Worm (Caenorhabditis elegans) whole organism, early embryonic: ENCODE data around the gene clec-31.

Experiments used
- B0310.2 ChIP-seq: sonication (generic microtip); optimal IDR thresholded peaks from 2 replicates; lab custom pipeline; 2016; ENCODE audit warnings: mild to moderate bottlenecking, missing genetic modification characterization, missing compliant biosample characterization
- F13C5.2 ChIP-seq: sonication (generic microtip); optimal IDR thresholded peaks from 2 replicates; lab custom pipeline; 2017; ENCODE audit warnings: mild to moderate bottlenecking, missing genetic modification characterization, inconsistent platforms, missing compliant biosample characterization
- aly-1 ChIP-seq: sonication (generic microtip); optimal IDR thresholded peaks from 2 replicates; lab custom pipeline; 2016; ENCODE audit warnings: missing genetic modification characterization, missing compliant biosample characterization
- ama-1 ChIP-seq: fragments of 150-350 bp; optimal IDR thresholded peaks from 2 replicates; lab custom pipeline; 2014
- ceh-13 ChIP-seq: fragments of 200-800 bp; sonication (Bioruptor generic); optimal IDR thresholded peaks from 2 replicates; lab custom pipeline; 2018; ENCODE audit warnings: mild to moderate bottlenecking, missing genetic modification characterization, missing compliant biosample characterization
- ets-7 ChIP-seq: sonication (generic microtip); optimal IDR thresholded peaks from 2 replicates; lab custom pipeline; 2016; ENCODE audit warnings: missing genotype, missing genetic modification characterization, missing compliant biosample characterization
- hmg-4 ChIP-seq: fragments of 200-800 bp; sonication (Bioruptor generic); optimal IDR thresholded peaks from 2 replicates; lab custom pipeline; 2018; ENCODE audit warnings: mild to moderate bottlenecking, missing genetic modification characterization, missing compliant biosample characterization
- hnd-1 ChIP-seq: sonication (generic microtip); optimal IDR thresholded peaks from 2 replicates; lab custom pipeline; 2016; ENCODE audit warnings: missing genetic modification characterization, missing compliant biosample characterization
- scrt-1 ChIP-seq: fragments of 200-800 bp; sonication (Bioruptor generic); IDR thresholded peaks from 2 replicates; pipeline ENCODE4 v1.3.6; 2022; ENCODE audit warnings: missing genetic modification characterization, missing compliant biosample characterization
- sea-1 ChIP-seq: fragments of 200-800 bp; sonication (Bioruptor generic); conservative IDR thresholded peaks from 2 replicates; pipeline ENCODE4 v1.3.6; 2022; ENCODE audit warnings: missing genetic modification characterization, missing compliant biosample characterization
- tbx-11 ChIP-seq: fragments of 200-800 bp; sonication (Bioruptor generic); IDR thresholded peaks from 2 replicates; pipeline ENCODE4 v1.3.6; 2022; ENCODE audit warnings: missing genetic modification characterization, missing compliant biosample characterization

DNA sequence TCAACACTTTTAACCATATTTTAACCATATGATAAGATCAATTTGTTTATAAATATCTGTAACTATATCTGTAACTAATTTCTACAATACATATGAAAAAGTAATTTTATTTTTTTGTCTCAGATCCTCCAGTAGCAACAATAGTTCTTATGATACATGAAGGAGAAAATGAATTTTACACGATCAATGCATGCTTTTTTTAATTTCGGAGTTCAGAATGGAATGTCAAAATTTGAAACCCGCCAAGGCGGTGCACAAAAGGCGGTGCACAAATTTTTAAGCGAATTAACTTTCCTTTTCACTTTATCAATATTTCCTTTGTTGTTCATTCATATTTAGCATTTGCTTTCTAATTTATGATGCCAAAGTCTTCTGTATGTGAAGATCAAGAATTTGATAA lies 14.9 kb downstream of the clec-31 start, which contains the start of gene clec-25:
- TF ChIP-seq aly-1, result no peak
- TF ChIP-seq scrt-1 (GFP tag; lab: Robert Waterston, UW), result no peak
- TF ChIP-seq ama-1 (lab: Kevin White, UChicago), result no peak
- TF ChIP-seq hnd-1, result no peak
- no peak for TF ChIP-seq tbx-11 (GFP tag; lab: Robert Waterston, UW)
- no peak for TF ChIP-seq F13C5.2 (tag; lab: Kevin White, UChicago)
- TF ChIP-seq ets-7 (tag; lab: Kevin White, UChicago), result no peak
- TF ChIP-seq B0310.2 (tag; lab: Kevin White, UChicago), result no peak
- no peak for TF ChIP-seq hmg-4 (GFP tag; lab: Kevin White, UChicago)
- TF ChIP-seq sea-1 (GFP tag; lab: Robert Waterston, UW), result no peak
- TF ChIP-seq ceh-13 (GFP tag; lab: Kevin White, UChicago), result no peak
